Fruit fly (Drosophila melanogaster) whole organism, wandering third instar larva: ENCODE data around the gene CG15211.

Experiments
- Abd-B ChIP-seq: fragments of >200 bp; optimal IDR thresholded peaks from 2 replicates; lab custom pipeline; 2017; ENCODE audit warnings: missing biosample characterization, missing genetic modification characterization
- CG32264 ChIP-seq: fragments of 200-800 bp; sonication (Bioruptor generic); optimal IDR thresholded peaks from 2 replicates; lab custom pipeline; 2016; ENCODE audit warnings: missing biosample characterization, missing genetic modification characterization
- CG9705 ChIP-seq: fragments of 200-800 bp; sonication (Bioruptor generic); optimal IDR thresholded peaks from 2 replicates; lab custom pipeline; 2018; ENCODE audit warnings: missing biosample characterization, mild to moderate bottlenecking, missing genetic modification characterization
- CrebA ChIP-seq: fragments of 200-800 bp; sonication (Bioruptor generic); optimal IDR thresholded peaks from 2 replicates; lab custom pipeline; 2016; ENCODE audit warnings: missing biosample characterization, mild to moderate bottlenecking, missing genetic modification characterization, borderline replicate concordance
- Dfd ChIP-seq: fragments of >200 bp; optimal IDR thresholded peaks from 2 replicates; lab custom pipeline; 2017; ENCODE audit warnings: missing biosample characterization, missing genetic modification characterization
- Dif ChIP-seq: fragments of 200-275, 200-300 bp; sonication (Bioruptor generic); optimal IDR thresholded peaks from 2 replicates; lab custom pipeline; 2018; ENCODE audit warnings: missing biosample characterization, missing genetic modification characterization; ENCODE audit not compliant: partially characterized antibody
- GATAd ChIP-seq: sonication (Bioruptor generic); optimal IDR thresholded peaks from 2 replicates; lab custom pipeline; 2016; ENCODE audit warnings: missing biosample characterization, missing genetic modification characterization
- HLH106 ChIP-seq: fragments of 200-800 bp; optimal IDR thresholded peaks from 3 replicates; lab custom pipeline; 2019; ENCODE audit warnings: missing biosample characterization, mild to moderate bottlenecking, missing genetic modification characterization, moderate library complexity
- Hnf4 ChIP-seq: fragments of 200-800 bp; sonication (Bioruptor generic); optimal IDR thresholded peaks from 2 replicates; lab custom pipeline; 2016; ENCODE audit warnings: missing biosample characterization, mild to moderate bottlenecking, missing genetic modification characterization
- Hr78 ChIP-seq: fragments of >200 bp; optimal IDR thresholded peaks from 2 replicates; lab custom pipeline; 2017; ENCODE audit warnings: missing biosample characterization, missing genetic modification characterization
- Hr83 ChIP-seq: fragments of 200-300 bp; sonication (Bioruptor generic); optimal IDR thresholded peaks from 2 replicates; lab custom pipeline; 2016; ENCODE audit warnings: missing biosample characterization, mild to moderate bottlenecking, missing genetic modification characterization, moderate library complexity; ENCODE audit not compliant: poor library complexity, severe bottlenecking
- Jra ChIP-seq: sonication (Bioruptor generic); optimal IDR thresholded peaks from 2 replicates; lab custom pipeline; 2016; ENCODE audit warnings: missing biosample characterization, missing genetic modification characterization
- Mio ChIP-seq: sonication (Bioruptor generic); optimal IDR thresholded peaks from 2 replicates; lab custom pipeline; 2016; ENCODE audit warnings: missing biosample characterization, missing genetic modification characterization
- Myc ChIP-seq: fragments of >200 bp; optimal IDR thresholded peaks from 2 replicates; lab custom pipeline; 2017
- N ChIP-seq: fragments of >200 bp; optimal IDR thresholded peaks from 2 replicates; lab custom pipeline; 2018; ENCODE audit warnings: missing biosample characterization, missing external identifiers, missing genetic modification characterization
- OdsH ChIP-seq: fragments of 200-800 bp; sonication (Bioruptor generic); optimal IDR thresholded peaks from 2 replicates; lab custom pipeline; 2016; ENCODE audit warnings: missing biosample characterization, mild to moderate bottlenecking, missing genetic modification characterization
- Rel ChIP-seq, 2 experiments: fragments of 200-800 bp; sonication (Bioruptor generic) in 1 of 2; optimal IDR thresholded peaks; 2 replicates in 1 of 2; 3 replicates in 1 of 2; lab custom pipeline; 2016 to 2019; ENCODE audit warnings: mild to moderate bottlenecking in 2 of 2, missing biosample characterization in 2 of 2, missing genetic modification characterization in 2 of 2, moderate library complexity in 1 of 2
- Sp1 ChIP-seq: fragments of 200-800 bp; sonication (Bioruptor generic); optimal IDR thresholded peaks from 3 replicates; lab custom pipeline; 2019; ENCODE audit warnings: missing biosample characterization, mild to moderate bottlenecking, missing genetic modification characterization, moderate library complexity
- Vsx2 ChIP-seq: fragments of 200-300, 225-300 bp; sonication (Bioruptor generic); optimal IDR thresholded peaks from 2 replicates; lab custom pipeline; 2018; ENCODE audit warnings: missing biosample characterization, missing genetic modification characterization; ENCODE audit not compliant: partially characterized antibody
- br ChIP-seq: fragments of 200-800 bp; sonication (Bioruptor generic); optimal IDR thresholded peaks from 2 replicates; lab custom pipeline; 2016; ENCODE audit warnings: missing biosample characterization, missing genetic modification characterization
- brk ChIP-seq: fragments of 200-800 bp; sonication (Bioruptor generic); optimal IDR thresholded peaks from 2 replicates; lab custom pipeline; 2016; ENCODE audit warnings: missing biosample characterization, mild to moderate bottlenecking, missing genetic modification characterization
- dl ChIP-seq, 2 experiments: fragments of 175-275, 200-275 bp in 1 of 2; fragments of 200-275 bp in 1 of 2; sonication (Bioruptor generic); optimal IDR thresholded peaks; lab custom pipeline; 2018; ENCODE audit warnings: mild to moderate bottlenecking in 2 of 2, missing biosample characterization in 2 of 2, missing genetic modification characterization in 2 of 2, moderate library complexity in 2 of 2; ENCODE audit not compliant: partially characterized antibody in 2 of 2, insufficient read depth in 1 of 2
- dmrt93B ChIP-seq: fragments of 200-800 bp; sonication (Bioruptor generic); optimal IDR thresholded peaks from 2 replicates; lab custom pipeline; 2018; ENCODE audit warnings: missing biosample characterization, mild to moderate bottlenecking, missing genetic modification characterization
- dsf ChIP-seq: sonication (Bioruptor generic); optimal IDR thresholded peaks from 2 replicates; lab custom pipeline; 2016; ENCODE audit warnings: missing biosample characterization, missing genetic modification characterization, borderline replicate concordance
- ey ChIP-seq: fragments of 200-800 bp; sonication (Bioruptor generic); optimal IDR thresholded peaks from 2 replicates; lab custom pipeline; 2016; ENCODE audit warnings: missing biosample characterization, missing genetic modification characterization
- foxo ChIP-seq, 2 experiments: fragments of 200-800 bp; sonication (Bioruptor generic); optimal IDR thresholded peaks; 2 replicates in 1 of 2; 3 replicates in 1 of 2; lab custom pipeline; 2016 to 2017; ENCODE audit warnings: missing biosample characterization in 2 of 2, missing genetic modification characterization in 2 of 2
- fru ChIP-seq: fragments of 200-800 bp; sonication (Bioruptor generic); optimal IDR thresholded peaks from 3 replicates; lab custom pipeline; 2016; ENCODE audit warnings: missing biosample characterization, mild to moderate bottlenecking, missing genetic modification characterization
- h ChIP-seq: fragments of 200-800 bp; sonication (Bioruptor generic); optimal IDR thresholded peaks from 3 replicates; lab custom pipeline; 2016; ENCODE audit warnings: missing biosample characterization, mild to moderate bottlenecking, missing genetic modification characterization
- jim ChIP-seq: fragments of 175-275, 200-325 bp; sonication (Bioruptor generic); optimal IDR thresholded peaks from 2 replicates; lab custom pipeline; 2016; ENCODE audit warnings: missing biosample characterization, mild to moderate bottlenecking, missing genetic modification characterization
- lola ChIP-seq: fragments of >200 bp; optimal IDR thresholded peaks from 2 replicates; lab custom pipeline; 2017; ENCODE audit warnings: missing biosample characterization, missing genetic modification characterization
- pan ChIP-seq: fragments of >200 bp; optimal IDR thresholded peaks from 2 replicates; lab custom pipeline; 2017
- psq ChIP-seq: fragments of 200-800 bp; sonication (Bioruptor generic); optimal IDR thresholded peaks from 3 replicates; lab custom pipeline; 2017; ENCODE audit warnings: missing biosample characterization, mild to moderate bottlenecking, missing genetic modification characterization, moderate library complexity
- rgr ChIP-seq: fragments of 200-800 bp; sonication (Bioruptor generic); optimal IDR thresholded peaks from 3 replicates; lab custom pipeline; 2016; ENCODE audit warnings: missing biosample characterization, mild to moderate bottlenecking, missing genetic modification characterization
- sage ChIP-seq: fragments of 200-800 bp; sonication (Bioruptor generic); optimal IDR thresholded peaks from 2 replicates; lab custom pipeline; 2016; ENCODE audit warnings: missing biosample characterization, mild to moderate bottlenecking, missing genetic modification characterization
- sv ChIP-seq: fragments of 200-800 bp; sonication (Bioruptor generic); optimal IDR thresholded peaks from 3 replicates; lab custom pipeline; 2016; ENCODE audit warnings: missing biosample characterization, missing genetic modification characterization
- tai ChIP-seq: sonication (Bioruptor generic); optimal IDR thresholded peaks from 2 replicates; lab custom pipeline; 2016; ENCODE audit warnings: missing biosample characterization, missing genetic modification characterization
- usp ChIP-seq: fragments of >200 bp; optimal IDR thresholded peaks from 2 replicates; lab custom pipeline; 2017; ENCODE audit warnings: missing biosample characterization, missing genetic modification characterization
- woc ChIP-seq: sonication (Bioruptor generic); optimal IDR thresholded peaks from 2 replicates; lab custom pipeline; 2016; ENCODE audit warnings: missing biosample characterization, mild to moderate bottlenecking, missing genetic modification characterization

Gene CG15211

dm6 chrX:10783374-10784064 is 11.2 kb downstream of the CG15211 start:
- TF ChIP-seq sv (GFP tag; lab: Kevin White, UChicago) (no peak), CrebA (GFP tag; lab: Kevin White, UChicago) (peak; percentile 48)
- TF ChIP-seq, all 38 proteins: peak for 1

- no peak for TF ChIP-seq CG32264 (GFP tag; lab: Kevin White, UChicago)
- TF ChIP-seq Sp1 = no peak
- peak; percentile 39 for TF ChIP-seq CrebA (GFP tag; lab: Kevin White, UChicago)
- no peak for TF ChIP-seq usp (GFP tag; lab: Kevin White, UChicago)
- no peak for TF ChIP-seq GATAd (GFP tag; lab: Kevin White, UChicago)
- no peak for TF ChIP-seq Hr78 (GFP tag; lab: Kevin White, UChicago)
- TF ChIP-seq Vsx2 (GFP tag; lab: Kevin White, UChicago) = peak; percentile 91
- no peak for TF ChIP-seq pan
- no peak for TF ChIP-seq Dfd (GFP tag; lab: Kevin White, UChicago)
- TF ChIP-seq foxo (GFP tag; optimal IDR thresholded peaks at IDR 0.05; lab: Kevin White, UChicago) = no peak
- TF ChIP-seq tai (GFP tag; lab: Kevin White, UChicago) = no peak
- TF ChIP-seq brk (GFP tag; lab: Kevin White, UChicago) = no peak
- TF ChIP-seq sv (GFP tag; lab: Kevin White, UChicago) = no peak
- no peak for TF ChIP-seq jim (GFP tag; lab: Kevin White, UChicago)
- no peak for TF ChIP-seq sage
- TF ChIP-seq lola = no peak
- TF ChIP-seq ey = no peak
- peak; percentile 96 for TF ChIP-seq Dif (GFP tag; lab: Kevin White, UChicago)
- no peak for TF ChIP-seq Myc (lab: Kevin White, UChicago)
- no peak for TF ChIP-seq psq
- no peak for TF ChIP-seq h (GFP tag; lab: Kevin White, UChicago)
- no peak for TF ChIP-seq dsf (GFP tag; lab: Kevin White, UChicago)
- TF ChIP-seq rgr (GFP tag; lab: Kevin White, UChicago) = peak; percentile 36
- TF ChIP-seq Jra = no peak
- TF ChIP-seq br (GFP tag; lab: Kevin White, UChicago) = peak; percentile 43
- TF ChIP-seq woc = peak; percentile 3
- peak; percentile 80 to 95 for TF ChIP-seq dl (GFP tag; optimal IDR thresholded peaks at IDR 0.05; lab: Kevin White, UChicago; ENCODE audit: insufficient read depth in 1 of 2, partially characterized antibody in 2 of 2)
- TF ChIP-seq Mio (GFP tag; lab: Kevin White, UChicago) = no peak
- peak; percentile 3 for TF ChIP-seq fru (GFP tag; lab: Kevin White, UChicago)
- TF ChIP-seq Abd-B = no peak
- TF ChIP-seq N = no peak
- no peak for TF ChIP-seq Hr83 (GFP tag; lab: Kevin White, UChicago)
- TF ChIP-seq Hnf4 (GFP tag; lab: Kevin White, UChicago) = no peak
- no peak for TF ChIP-seq OdsH (GFP tag; lab: Kevin White, UChicago)
- no peak for TF ChIP-seq dmrt93B (GFP tag; lab: Kevin White, UChicago)
- TF ChIP-seq Rel (GFP tag; optimal IDR thresholded peaks at IDR 0.05; lab: Kevin White, UChicago) = no peak
- no peak for TF ChIP-seq Rel (tag; optimal IDR thresholded peaks at IDR 0.05; lab: Kevin White, UChicago)
- TF ChIP-seq CG9705 (GFP tag; lab: Kevin White, UChicago) = no peak
- no peak for TF ChIP-seq HLH106 (tag; lab: Kevin White, UChicago)
Observed at dm6 chrX:10784330-10784778, 12.0 kb downstream of the CG15211 start.
